Fruit fly (Drosophila melanogaster): ENCODE results near the gene Irk3.
A peak's percentile ranks its signal among the peaks of the same experiment; 100 is the strongest.

Irk3 gene

dm6 chr2L:18707844-18708238, 5.7 kb downstream of the Irk3 start (continued):
- peak; percentile 50; the same call in 2 of the 3 replicates for TF ChIP-seq ci (GFP tag; IDR thresholded peaks at IDR 0.05)
- TF ChIP-seq Dip3 (GFP tag; optimal IDR thresholded peaks at IDR 0.05): peak; percentile 4
- 0 out of 3 replicates have a peak, but pooled peaks have one; percentile 17 for TF ChIP-seq CG11695 (GFP tag; IDR thresholded peaks at IDR 0.05)
- TF ChIP-seq sens (GFP tag): peak; percentile 85
- TF ChIP-seq Hr51 (GFP tag; optimal IDR thresholded peaks at IDR 0.05): peak in 1 of 2 experiments; percentile 26
- TF ChIP-seq CG10366 (GFP tag; IDR thresholded peaks at IDR 0.05): peak; percentile 32
- peak; percentile 32 for TF ChIP-seq CG15514 (GFP tag; optimal IDR thresholded peaks at IDR 0.05)
- no peak for TF ChIP-seq Ravus (GFP tag; IDR thresholded peaks at IDR 0.05)
- no peak for TF ChIP-seq pan (optimal IDR thresholded peaks at IDR 0.05)
- peak in 1 of 2 experiments; percentile 41 for TF ChIP-seq pan (GFP tag; optimal IDR thresholded peaks at IDR 0.05 in 1 of 2, IDR thresholded peaks at IDR 0.05 in 1 of 2)
- TF ChIP-seq CG9817 (tag; optimal IDR thresholded peaks at IDR 0.05): no peak
- no peak for TF ChIP-seq odd (GFP tag; optimal IDR thresholded peaks at IDR 0.05)
- TF ChIP-seq stc (GFP tag; IDR thresholded peaks at IDR 0.05): no peak
- no peak for TF ChIP-seq Taf1 (GFP tag; IDR thresholded peaks at IDR 0.05)
- TF ChIP-seq Rfx (GFP tag; IDR thresholded peaks at IDR 0.05): peak; percentile 56; the same call in 1 of the 2 replicates
- TF ChIP-seq CG12155 (GFP tag; optimal IDR thresholded peaks at IDR 0.05): peak; percentile 7
- no peak for TF ChIP-seq CG9876 (GFP tag; optimal IDR thresholded peaks at IDR 0.05)
- TF ChIP-seq CG8388 (GFP tag; optimal IDR thresholded peaks at IDR 0.05): peak; percentile 44
- TF ChIP-seq chinmo (GFP tag; IDR thresholded peaks at IDR 0.05; ENCODE audit: partially characterized antibody): peak; percentile 89; the same call in 1 of the 4 replicates
- TF ChIP-seq GATAe (GFP tag; conservative IDR thresholded peaks at IDR 0.05): no peak

- TF ChIP-seq CG4617 (GFP tag; optimal IDR thresholded peaks at IDR 0.05; ENCODE audit: borderline replicate concordance) (peak; percentile 97), CG34422 (GFP tag; IDR thresholded peaks at IDR 0.05) (peak; percentile 93), CG18476 (GFP tag; optimal IDR thresholded peaks at IDR 0.05) (peak; percentile 79), CG10366 (GFP tag; IDR thresholded peaks at IDR 0.05) (peak; percentile 89), CG30403 (GFP tag; optimal IDR thresholded peaks at IDR 0.05) (peak; percentile 97), zen2 (GFP tag; IDR thresholded peaks at IDR 0.05; ENCODE audit: partially characterized antibody) (peak; percentile 98; the same call in 2 of the 3 replicates), CG7987 (GFP tag; optimal IDR thresholded peaks at IDR 0.05) (peak; percentile 61), salm (tag; optimal IDR thresholded peaks at IDR 0.05) (peak; percentile 88), caup (GFP tag; optimal IDR thresholded peaks at IDR 0.05; ENCODE audit: severe bottlenecking) (peak; percentile 91), gcm2 (GFP tag; optimal IDR thresholded peaks at IDR 0.05) (peak; percentile 87), CG2120 (GFP tag; optimal IDR thresholded peaks at IDR 0.05) (peak; percentile 99), CG13894 (tag; optimal IDR thresholded peaks at IDR 0.05) (peak; percentile 85), CG17186 (GFP tag; optimal IDR thresholded peaks at IDR 0.05) (peak; percentile 36), hkb (optimal IDR thresholded peaks at IDR 0.05) (no peak), hkb (GFP tag; IDR thresholded peaks at IDR 0.05) (peak; percentile 77), tio (GFP tag; optimal IDR thresholded peaks at IDR 0.05) (peak; percentile 95), ac (GFP tag; optimal IDR thresholded peaks at IDR 0.05) (peak; percentile 71), CG18599 (GFP tag; optimal IDR thresholded peaks at IDR 0.05) (peak; percentile 78), Antp (GFP tag; optimal IDR thresholded peaks at IDR 0.05) (peak; percentile 94), CG33213 (GFP tag; optimal IDR thresholded peaks at IDR 0.05) (peak; percentile 87), BtbVII (GFP tag; optimal IDR thresholded peaks at IDR 0.05) (no peak), usp (GFP tag; optimal IDR thresholded peaks at IDR 0.05) (no peak), sens (GFP tag) (peak; percentile 97), CG4854 (GFP tag; optimal IDR thresholded peaks at IDR 0.05) (peak; percentile 80), bowl (GFP tag; IDR thresholded peaks at IDR 0.05) (peak; percentile 90), dmrt11E (tag; optimal IDR thresholded peaks at IDR 0.05) (peak; percentile 96), sc (optimal IDR thresholded peaks at IDR 0.05) (no peak), sc (GFP tag; optimal IDR thresholded peaks at IDR 0.05) (peak; percentile 86), gcm (GFP tag; optimal IDR thresholded peaks at IDR 0.05) (peak; percentile 91), CG10979 (tag; optimal IDR thresholded peaks at IDR 0.05) (peak; percentile 88), Tbp (GFP tag; optimal IDR thresholded peaks at IDR 0.05) (no peak), nom (GFP tag; optimal IDR thresholded peaks at IDR 0.05) (peak; percentile 38), luna (GFP tag; optimal IDR thresholded peaks at IDR 0.05) (no peak)
These were observed 7.9 kb downstream of the Irk3 start, which contains the start of gene Jwa for dm6 chr2L:18705617-18706046. TSS of gene Jwa (minus strand) at chr2L:18705703.

All from whole organism, embryonic.